In the genomic region with DNA sequence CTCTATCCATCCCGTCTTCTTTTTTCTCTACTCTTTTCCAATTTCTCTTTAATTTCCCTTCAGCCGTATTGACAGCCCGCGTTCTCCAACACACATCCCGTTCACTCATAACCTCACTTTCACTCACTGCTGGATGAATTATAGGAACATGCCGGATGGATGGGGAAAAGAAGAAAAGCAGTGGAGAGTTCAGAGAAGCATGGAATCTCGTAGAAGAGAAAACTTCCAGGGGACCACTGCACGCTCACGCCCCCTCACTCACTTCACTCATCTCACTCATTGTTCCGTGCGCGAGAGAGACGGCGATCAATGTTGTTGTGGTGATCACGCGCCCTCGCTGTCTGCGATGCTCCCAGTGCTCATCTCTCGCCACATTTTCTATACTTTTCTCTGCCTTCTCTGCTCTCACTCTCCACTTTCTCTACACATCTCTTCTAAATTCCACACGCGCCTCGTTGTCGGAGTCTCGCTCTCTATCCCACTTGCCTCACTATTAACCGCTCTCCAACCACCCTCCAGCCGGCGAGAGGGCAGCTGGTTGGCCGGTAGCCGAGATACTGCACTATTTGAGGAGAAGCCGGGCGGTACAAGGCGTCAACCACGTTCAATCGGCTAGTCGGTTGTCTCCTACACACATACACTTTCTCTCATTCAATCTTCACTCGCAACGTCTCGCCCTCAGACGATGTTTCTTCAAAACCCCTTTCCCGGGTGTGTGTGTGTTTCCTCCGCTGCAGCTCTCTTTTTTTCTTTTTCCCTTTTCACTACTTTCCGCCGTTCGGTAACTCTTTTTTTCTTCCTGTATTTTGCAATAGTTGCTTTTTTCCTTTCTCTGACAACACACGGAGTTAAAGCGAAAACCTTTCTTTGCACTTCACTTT, we compare ENCODE assay signal across 1 worm cellular context.
A peak's percentile ranks its signal among the peaks of the same experiment; 100 is the strongest.
TF ChIP-seq lines count a peak whose summit lies in the region.

No protein-coding gene starts in this region.

TF ChIP-seq in whole organism, L4 larva, 104 proteins besides CTCF, POLR2A, EP300 and RAD21 (continued from another document):
- TF ChIP-seq dpl-1 (GFP tag; optimal IDR thresholded peaks at IDR 0.05; lab: Kevin White, UChicago) (peak; percentile 44), arid-1 (GFP tag; conservative IDR thresholded peaks at IDR 0.05; lab: Robert Waterston, UW) (0 out of 2 replicates have a peak, but pooled peaks have one; percentile 10), nhr-102 (tag; optimal IDR thresholded peaks at IDR 0.05; lab: Kevin White, UChicago) (peak; percentile 74), egl-43 (GFP tag; IDR thresholded peaks at IDR 0.05; lab: Robert Waterston, UW) (peak; percentile 92), tra-1 (GFP tag; IDR thresholded peaks at IDR 0.05; lab: Robert Waterston, UW) (peak; percentile 79; the same call in 1 of the 2 replicates), zip-2 (tag; optimal IDR thresholded peaks at IDR 0.05; lab: Kevin White, UChicago) (peak; percentile 60), ztf-7 (tag; optimal IDR thresholded peaks at IDR 0.05; lab: Kevin White, UChicago) (peak; percentile 58), mes-2 (tag; optimal IDR thresholded peaks at IDR 0.05; lab: Kevin White, UChicago; ENCODE audit: poor library complexity, severe bottlenecking) (peak; percentile 44), ceh-20 (GFP tag; IDR thresholded peaks at IDR 0.05; lab: Robert Waterston, UW) (peak; percentile 79), F10B5.3 (tag; optimal IDR thresholded peaks at IDR 0.05; lab: Kevin White, UChicago) (peak; percentile 57), spr-3 (GFP tag; optimal IDR thresholded peaks at IDR 0.05; lab: Kevin White, UChicago) (peak; percentile 29), hlh-30 (tag; optimal IDR thresholded peaks at IDR 0.05; lab: Kevin White, UChicago; ENCODE audit: insufficient read depth) (peak; percentile 94)
